Fruit fly (Drosophila melanogaster): ENCODE data around the gene Osi17.

dm6 chr3R:6309676-6310075 lies 1.9 kb upstream of the Osi17 start, which contains the start of gene CG31560:
- no peak for TF ChIP-seq CG8478 (optimal IDR thresholded peaks at IDR 0.05)
- no peak for TF ChIP-seq pan (optimal IDR thresholded peaks at IDR 0.05)
- no peak for TF ChIP-seq Dll (optimal IDR thresholded peaks at IDR 0.05)
- TF ChIP-seq usp (GFP tag; optimal IDR thresholded peaks at IDR 0.05) = no peak
- no peak for TF ChIP-seq psq (optimal IDR thresholded peaks at IDR 0.05)
